Worm (Caenorhabditis elegans) whole organism, midembryonic: ENCODE measurements around the gene rsu-1.

ENCODE experiments used
- flt-1 ChIP-seq: fragments of 200-800 bp; sonication (Bioruptor generic); IDR thresholded peaks from 2 replicates; pipeline ENCODE4 v1.3.6; 2022; ENCODE audit warnings: missing genetic modification characterization, missing compliant biosample characterization
- tab-1 ChIP-seq: fragments of 200-800 bp; sonication (Bioruptor generic); IDR thresholded peaks from 2 replicates; pipeline ENCODE4 v1.3.6; 2022; ENCODE audit warnings: missing genetic modification characterization, missing compliant biosample characterization
- ztf-23 ChIP-seq: fragments of 200-800 bp; sonication (Bioruptor generic); IDR thresholded peaks from 2 replicates; pipeline ENCODE4 v1.3.6; 2022; ENCODE audit warnings: missing genetic modification reagents, missing genetic modification characterization, missing compliant biosample characterization

- TF ChIP-seq tab-1 (GFP tag; lab: Robert Waterston, UW) (no peak), flt-1 (GFP tag; lab: Robert Waterston, UW) (no peak), ztf-23 (GFP tag; lab: Robert Waterston, UW) (no peak)
Observed at ce11 chrIII:3471403-3472053, at the start of gene rsu-1.
